Worm (Caenorhabditis elegans): ENCODE data around the gene hhat-1.

Gene hhat-1

DNA sequence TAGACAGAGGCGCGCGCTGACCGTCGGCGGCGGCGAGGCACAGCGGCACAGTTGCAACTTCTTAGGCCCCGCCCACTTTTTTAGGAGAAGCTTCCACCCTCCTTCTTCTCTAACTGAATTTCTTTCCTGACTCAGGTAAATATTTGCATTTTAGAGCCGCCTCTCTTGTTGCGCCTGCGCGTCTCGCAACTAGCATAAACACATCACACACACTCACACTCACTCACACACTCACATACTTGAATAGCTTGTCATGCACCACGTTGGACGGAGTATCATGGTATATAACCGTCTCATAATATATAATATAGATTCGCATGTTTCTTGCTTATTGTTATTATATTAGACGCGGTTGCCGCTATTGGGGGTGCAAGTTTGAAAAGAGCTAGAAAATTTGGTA is 6.1 kb downstream of the hhat-1 start, which contains the start of gene unc-52:
Gene unc-52 (minus strand): TSS at position 80 of the 400 bp plus-strand sequence.
- no peak for TF ChIP-seq gmeb-2 (tag; optimal IDR thresholded peaks at IDR 0.05)
- TF ChIP-seq sox-2 (GFP tag; IDR thresholded peaks at IDR 0.05): no peak
- TF ChIP-seq ceh-14 (tag; optimal IDR thresholded peaks at IDR 0.05): no peak
- TF ChIP-seq ttx-3 (tag; optimal IDR thresholded peaks at IDR 0.05): no peak
- no peak for TF ChIP-seq che-1 (tag; optimal IDR thresholded peaks at IDR 0.05)
- no peak for TF ChIP-seq ets-4 (tag; optimal IDR thresholded peaks at IDR 0.05)
- no peak for TF ChIP-seq sox-4 (tag; optimal IDR thresholded peaks at IDR 0.05)
- TF ChIP-seq dmd-4 (tag; optimal IDR thresholded peaks at IDR 0.05; ENCODE audit: borderline replicate concordance): no peak
- no peak for TF ChIP-seq ceh-6 (GFP tag; optimal IDR thresholded peaks at IDR 0.05)
- TF ChIP-seq hlh-15 (tag; optimal IDR thresholded peaks at IDR 0.05): no peak
- no peak for TF ChIP-seq unc-42 (tag; optimal IDR thresholded peaks at IDR 0.05)
- TF ChIP-seq Y22D7AL.16 (tag; optimal IDR thresholded peaks at IDR 0.05): no peak
- no peak for TF ChIP-seq pha-2 (tag; optimal IDR thresholded peaks at IDR 0.05)
- no peak for TF ChIP-seq ceh-48 (tag; optimal IDR thresholded peaks at IDR 0.05)
- TF ChIP-seq pros-1 (tag; optimal IDR thresholded peaks at IDR 0.05): no peak
- no peak for TF ChIP-seq fkh-6 (tag; optimal IDR thresholded peaks at IDR 0.05)
- no peak for TF ChIP-seq dve-1 (tag; optimal IDR thresholded peaks at IDR 0.05)
- TF ChIP-seq pag-3 (tag; optimal IDR thresholded peaks at IDR 0.05; ENCODE audit: borderline replicate concordance): no peak

DNA sequence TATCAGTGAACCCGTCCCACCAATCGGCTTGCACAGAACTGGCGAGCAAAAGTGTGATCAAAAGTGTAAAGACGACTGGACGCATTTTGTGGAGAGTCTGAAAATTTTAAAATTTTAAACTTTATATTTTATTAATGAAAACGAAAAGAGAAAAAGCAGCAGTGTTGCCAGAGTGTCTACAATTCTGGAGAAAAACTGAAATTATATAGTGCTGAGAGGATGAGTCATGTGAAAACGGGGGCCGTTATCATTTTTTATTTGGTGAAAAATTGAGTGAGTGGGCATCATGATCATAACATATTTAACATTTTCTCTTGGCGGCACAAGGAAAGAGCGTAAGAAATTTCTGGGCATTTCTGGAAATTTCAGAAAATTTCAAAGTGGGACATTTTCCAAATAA is 16.9 kb downstream of the hhat-1 start, which contains the start of gene K02B7.3:
Gene K02B7.3 (minus strand): TSS at position 101 of the 400 bp plus-strand sequence.
- TF ChIP-seq hlh-15 (tag; optimal IDR thresholded peaks at IDR 0.05) (no peak), K09A11.1 (tag; optimal IDR thresholded peaks at IDR 0.05; ENCODE audit: insufficient read depth) (no peak), hlh-8 (tag; optimal IDR thresholded peaks at IDR 0.05) (no peak)

DNA sequence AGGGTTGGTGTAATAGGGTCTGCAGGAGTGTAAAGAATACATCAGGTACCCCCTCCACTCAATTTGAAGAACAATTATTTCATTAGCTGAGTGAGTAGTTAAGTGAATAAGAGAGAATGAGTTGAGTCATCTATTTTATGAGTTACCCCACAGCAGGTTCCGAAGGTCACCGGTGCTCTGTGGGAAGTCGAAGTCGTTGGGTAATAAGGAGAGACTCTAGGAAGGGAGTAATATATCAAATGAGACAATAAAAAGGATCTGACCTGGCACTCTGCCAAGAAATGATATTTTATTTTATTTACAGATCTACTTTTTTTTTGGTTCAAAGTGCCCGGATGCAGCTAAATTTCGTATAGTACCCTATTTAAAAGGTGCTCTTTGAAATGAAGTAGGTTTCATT is 19.8 kb downstream of the hhat-1 start, which contains the start of gene C09F9.1:
Gene C09F9.1 (plus strand): TSS at position 301 of the 400 bp plus-strand sequence.
- TF ChIP-seq ama-1 (optimal IDR thresholded peaks at IDR 0.05): no peak
- TF ChIP-seq syd-9 (tag; optimal IDR thresholded peaks at IDR 0.05): no peak
- TF ChIP-seq pqm-1 (tag; optimal IDR thresholded peaks at IDR 0.05): no peak
- TF ChIP-seq ceh-48 (tag; optimal IDR thresholded peaks at IDR 0.05): no peak

DNA sequence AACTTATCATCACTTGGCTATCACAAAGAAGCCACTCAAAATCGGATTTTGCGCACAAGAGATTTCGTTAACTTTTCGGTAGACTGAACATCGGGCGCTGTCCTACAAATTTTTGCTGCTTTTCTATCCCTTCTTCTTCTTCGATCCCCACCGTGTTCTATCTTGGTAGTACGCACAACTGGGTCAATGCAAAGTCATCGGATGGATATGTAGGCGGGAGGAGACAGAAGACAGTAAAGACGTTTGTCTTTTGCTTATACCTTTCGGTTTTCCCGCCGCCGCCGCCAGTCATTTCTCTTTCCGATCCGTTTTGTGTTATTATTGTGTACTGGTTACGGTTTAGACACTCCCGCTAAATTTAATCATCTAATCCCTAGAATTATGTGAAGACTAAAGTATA is 21.8 kb downstream of the hhat-1 start:
- TF ChIP-seq ceh-34 (tag; optimal IDR thresholded peaks at IDR 0.05): no peak
- no peak for TF ChIP-seq fkh-10 (GFP tag; optimal IDR thresholded peaks at IDR 0.05)
- TF ChIP-seq fax-1 (tag; optimal IDR thresholded peaks at IDR 0.05): no peak
- no peak for TF ChIP-seq pag-3 (tag; optimal IDR thresholded peaks at IDR 0.05; ENCODE audit: borderline replicate concordance)

DNA sequence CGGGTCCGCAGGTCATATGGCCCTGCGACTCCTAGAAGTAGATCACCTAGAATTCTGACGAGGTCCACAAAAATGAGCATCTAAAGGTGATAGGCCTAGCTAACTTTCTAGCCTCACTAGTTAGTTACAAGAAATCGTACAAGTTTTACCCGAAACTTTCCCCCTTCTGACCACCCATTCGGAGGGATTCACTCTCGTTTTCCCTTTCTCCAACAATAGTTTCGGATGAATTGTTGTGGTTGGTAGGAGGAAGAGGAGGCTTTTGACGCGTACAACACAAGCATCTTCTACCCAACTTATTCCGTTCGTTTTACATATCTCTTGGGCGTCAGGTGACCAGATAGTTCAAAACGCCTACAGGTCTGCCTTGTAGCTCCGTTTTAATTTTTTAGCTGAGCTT is 23.3 kb downstream of the hhat-1 start:
- no peak for TF ChIP-seq nhr-232 (tag; optimal IDR thresholded peaks at IDR 0.05)
- TF ChIP-seq unc-42 (tag; optimal IDR thresholded peaks at IDR 0.05): no peak
- no peak for TF ChIP-seq unc-86 (tag; optimal IDR thresholded peaks at IDR 0.05)
- TF ChIP-seq ceh-2 (tag; optimal IDR thresholded peaks at IDR 0.05): no peak
- TF ChIP-seq madf-2 (tag; optimal IDR thresholded peaks at IDR 0.05): no peak
- TF ChIP-seq T23F11.4 (GFP tag; optimal IDR thresholded peaks at IDR 0.05): no peak
- no peak for TF ChIP-seq dmd-4 (tag; optimal IDR thresholded peaks at IDR 0.05; ENCODE audit: borderline replicate concordance)
- no peak for TF ChIP-seq ceh-45 (GFP tag; IDR thresholded peaks at IDR 0.05)
- no peak for TF ChIP-seq ahr-1 (tag; optimal IDR thresholded peaks at IDR 0.05)
- no peak for TF ChIP-seq mec-3 (tag; optimal IDR thresholded peaks at IDR 0.05; ENCODE audit: borderline replicate concordance)
- no peak for TF ChIP-seq tbx-2 (tag; optimal IDR thresholded peaks at IDR 0.05)
- no peak for TF ChIP-seq hlh-30 (tag; optimal IDR thresholded peaks at IDR 0.05; ENCODE audit: insufficient read depth)
- TF ChIP-seq Y22D7AL.16 (tag; optimal IDR thresholded peaks at IDR 0.05): no peak
- TF ChIP-seq pag-3 (tag; optimal IDR thresholded peaks at IDR 0.05; ENCODE audit: borderline replicate concordance): no peak
- no peak for TF ChIP-seq nfya-1 (tag; optimal IDR thresholded peaks at IDR 0.05)
- no peak for TF ChIP-seq hlh-6 (tag; optimal IDR thresholded peaks at IDR 0.05)
- no peak for TF ChIP-seq ceh-18 (tag; optimal IDR thresholded peaks at IDR 0.05)

Measured in whole organism, late embryonic.